Worm (Caenorhabditis elegans) whole organism, L2 larva: Measurements from ENCODE around the gene ndub-11.

ENCODE experiments used
- elt-3 ChIP-seq: sonication (generic microtip); optimal IDR thresholded peaks from 2 replicates; lab custom pipeline; 2017; ENCODE audit warnings: missing biosample characterization, missing genetic modification characterization
- nhr-237 ChIP-seq: fragments of 150-350 bp; optimal IDR thresholded peaks from 2 replicates; lab custom pipeline; 2014; ENCODE audit warnings: missing biosample characterization, missing genetic modification characterization
- nhr-6 ChIP-seq: fragments of 150-350 bp; optimal IDR thresholded peaks from 2 replicates; lab custom pipeline; 2014; ENCODE audit warnings: missing biosample characterization, missing genetic modification characterization
- unc-55 ChIP-seq: fragments of 150-350 bp; sonication (generic microtip); optimal IDR thresholded peaks from 3 replicates; lab custom pipeline; 2014; ENCODE audit warnings: missing biosample characterization, missing genetic modification reagents, missing genetic modification characterization

ce11 chrIV:8170264-8170663, 40.2 kb upstream of the ndub-11 start:
- TF ChIP-seq nhr-237 (tag; lab: Kevin White, UChicago) (no peak), unc-55 (no peak), nhr-6 (tag; lab: Kevin White, UChicago) (no peak), elt-3 (tag; lab: Kevin White, UChicago) (no peak)
